Worm (Caenorhabditis elegans): ENCODE data around the gene plp-1.

Gene plp-1

ce11 chrIV:7642971-7643370 lies 9.8 kb downstream of the plp-1 start, which contains the start of gene nlp-20:
Gene nlp-20 (minus strand): TSS chrIV:7643071.
- TF ChIP-seq Y22D7AL.16 (tag; optimal IDR thresholded peaks at IDR 0.05), result no peak
- TF ChIP-seq tbx-2 (tag; optimal IDR thresholded peaks at IDR 0.05), result no peak
- TF ChIP-seq pat-9 (tag; optimal IDR thresholded peaks at IDR 0.05), result no peak
- TF ChIP-seq lim-6 (tag; optimal IDR thresholded peaks at IDR 0.05), result no peak
- TF ChIP-seq sdc-2 (tag; optimal IDR thresholded peaks at IDR 0.05), result no peak
- TF ChIP-seq C38D4.7 (GFP tag; optimal IDR thresholded peaks at IDR 0.05), result no peak
- no peak for TF ChIP-seq ceh-48 (tag; optimal IDR thresholded peaks at IDR 0.05)
- no peak for TF ChIP-seq che-1 (tag; optimal IDR thresholded peaks at IDR 0.05)
- no peak for TF ChIP-seq elt-4 (tag; optimal IDR thresholded peaks at IDR 0.05)
- no peak for TF ChIP-seq elt-2 (tag; optimal IDR thresholded peaks at IDR 0.05)
- TF ChIP-seq ceh-19 (GFP tag; optimal IDR thresholded peaks at IDR 0.05), result no peak
- no peak for TF ChIP-seq pqm-1 (tag; optimal IDR thresholded peaks at IDR 0.05)
- TF ChIP-seq hlh-8 (tag; optimal IDR thresholded peaks at IDR 0.05), result no peak
- no peak for TF ChIP-seq K09A11.1 (tag; optimal IDR thresholded peaks at IDR 0.05; ENCODE audit: insufficient read depth)
- TF ChIP-seq nhr-11 (tag; optimal IDR thresholded peaks at IDR 0.05), result no peak
- no peak for TF ChIP-seq fax-1 (tag; optimal IDR thresholded peaks at IDR 0.05)
- no peak for TF ChIP-seq fkh-10 (GFP tag; optimal IDR thresholded peaks at IDR 0.05)
- TF ChIP-seq ceh-30 (tag; optimal IDR thresholded peaks at IDR 0.05), result no peak
- no peak for TF ChIP-seq gmeb-2 (tag; optimal IDR thresholded peaks at IDR 0.05)

DNA sequence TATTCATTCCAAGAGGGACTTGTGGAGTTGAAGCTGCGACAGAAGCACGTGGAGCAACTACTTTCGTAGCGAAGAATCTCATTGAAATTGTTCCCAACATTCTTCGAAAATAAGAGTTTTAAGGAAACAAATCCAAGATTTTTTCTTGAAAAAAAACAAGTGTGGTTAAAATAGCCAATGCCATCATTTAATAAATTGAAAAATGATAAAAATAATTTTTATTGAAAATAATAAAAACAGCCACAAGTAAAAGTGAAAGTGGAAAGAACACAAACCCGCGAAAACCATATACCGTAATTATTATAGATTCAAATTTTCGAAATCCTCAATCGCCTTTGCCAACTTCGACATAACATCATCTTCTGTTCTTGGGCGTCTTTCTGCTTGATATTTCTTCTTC lies 13.0 kb downstream of the plp-1 start, which contains the start of gene hmg-5:
TSS of gene hmg-5 (minus strand) at position 101 of the 400 bp plus-strand sequence.
- TF ChIP-seq fkh-6 (tag; optimal IDR thresholded peaks at IDR 0.05) (no peak), ceh-9 (tag; optimal IDR thresholded peaks at IDR 0.05) (no peak), ceh-34 (tag; optimal IDR thresholded peaks at IDR 0.05) (no peak), C38D4.7 (GFP tag; optimal IDR thresholded peaks at IDR 0.05) (no peak), C08G9.2 (tag; optimal IDR thresholded peaks at IDR 0.05) (no peak), pax-1 (tag; optimal IDR thresholded peaks at IDR 0.05) (no peak), syd-9 (tag; optimal IDR thresholded peaks at IDR 0.05) (no peak), pqm-1 (tag; optimal IDR thresholded peaks at IDR 0.05) (no peak), pha-4 (tag; optimal IDR thresholded peaks at IDR 0.05) (no peak), F13H6.1 (tag; optimal IDR thresholded peaks at IDR 0.05) (no peak), unc-55 (GFP tag; optimal IDR thresholded peaks at IDR 0.05) (no peak), ceh-19 (GFP tag; optimal IDR thresholded peaks at IDR 0.05) (no peak), sdc-2 (tag; optimal IDR thresholded peaks at IDR 0.05) (no peak), ztf-16 (tag; optimal IDR thresholded peaks at IDR 0.05) (no peak), K09A11.1 (tag; optimal IDR thresholded peaks at IDR 0.05; ENCODE audit: insufficient read depth) (no peak), gmeb-2 (tag; optimal IDR thresholded peaks at IDR 0.05) (no peak), hlh-30 (tag; optimal IDR thresholded peaks at IDR 0.05; ENCODE audit: insufficient read depth) (no peak), zip-5 (tag; optimal IDR thresholded peaks at IDR 0.05) (no peak)

DNA sequence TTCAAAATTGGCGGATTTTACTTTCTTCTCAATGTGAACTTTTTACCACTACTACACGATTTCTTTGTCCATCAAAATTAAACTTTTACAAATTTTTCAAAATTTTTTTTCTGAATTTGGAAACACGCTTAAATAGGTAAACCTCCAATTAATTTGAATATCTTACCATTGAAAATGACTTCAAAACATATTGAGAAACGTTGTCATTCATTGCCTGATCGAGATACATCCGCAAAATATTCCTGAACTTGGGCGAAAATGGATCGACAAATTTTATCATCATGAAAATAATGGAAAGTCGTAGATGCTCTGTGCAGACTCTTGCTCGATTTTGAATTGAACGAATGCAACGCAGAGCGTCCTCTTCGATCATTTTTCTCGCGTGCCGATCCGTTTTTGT lies 13.7 kb downstream of the plp-1 start:
- TF ChIP-seq ceh-19 (GFP tag; optimal IDR thresholded peaks at IDR 0.05) (no peak), ama-1 (optimal IDR thresholded peaks at IDR 0.05) (no peak), ets-4 (tag; optimal IDR thresholded peaks at IDR 0.05) (no peak), ceh-48 (tag; optimal IDR thresholded peaks at IDR 0.05) (no peak), Y22D7AL.16 (tag; optimal IDR thresholded peaks at IDR 0.05) (no peak), elt-2 (tag; optimal IDR thresholded peaks at IDR 0.05) (no peak), F13H6.1 (tag; optimal IDR thresholded peaks at IDR 0.05) (no peak), fkh-10 (GFP tag; optimal IDR thresholded peaks at IDR 0.05) (no peak), che-1 (tag; optimal IDR thresholded peaks at IDR 0.05) (no peak), dve-1 (tag; optimal IDR thresholded peaks at IDR 0.05) (no peak), syd-9 (tag; optimal IDR thresholded peaks at IDR 0.05) (no peak), K09A11.1 (tag; optimal IDR thresholded peaks at IDR 0.05; ENCODE audit: insufficient read depth) (no peak)

DNA sequence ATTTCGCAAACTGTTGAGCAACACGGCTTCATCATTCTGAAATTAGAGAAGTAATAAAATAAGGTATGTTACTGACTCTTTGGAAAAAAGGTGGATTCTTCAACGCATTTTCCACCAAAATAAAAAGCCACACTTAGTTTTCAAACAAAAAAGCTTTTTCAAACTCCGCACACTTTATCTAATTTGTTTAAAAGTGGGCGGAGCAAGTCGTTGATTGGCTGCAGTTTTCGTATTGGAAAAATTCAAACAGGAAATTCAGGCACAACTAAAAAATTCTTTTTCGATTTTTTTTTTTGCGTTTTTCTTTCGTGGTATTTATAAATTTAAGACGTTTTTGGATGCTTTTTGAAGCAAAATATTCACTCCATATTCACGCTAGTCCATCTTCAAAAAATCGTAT lies 17.3 kb downstream of the plp-1 start:
- TF ChIP-seq fkh-10 (GFP tag; optimal IDR thresholded peaks at IDR 0.05), result no peak
- TF ChIP-seq nfya-1 (tag; optimal IDR thresholded peaks at IDR 0.05), result peak; percentile 62
- TF ChIP-seq ceh-9 (tag; optimal IDR thresholded peaks at IDR 0.05), result no peak
